Worm (Caenorhabditis elegans): Measurements from ENCODE around the gene srp-3.
A peak's percentile ranks its signal among the peaks of the same experiment; 100 is the strongest.

The srp-3 gene

ce11 chrV:1921321-1921720 is 12.7 kb downstream of the srp-3 start, which contains the start of gene gst-37:
Gene gst-37, plus strand, starts transcription at chrV:1921621.
- no peak for TF ChIP-seq fos-1 (tag; optimal IDR thresholded peaks at IDR 0.05)
- no peak for TF ChIP-seq ceh-82 (tag; optimal IDR thresholded peaks at IDR 0.05)
- no peak for TF ChIP-seq nhr-23 (tag; optimal IDR thresholded peaks at IDR 0.05)

- TF ChIP-seq eor-1 (tag; optimal IDR thresholded peaks at IDR 0.05): no peak
- TF ChIP-seq nfya-1 (tag; optimal IDR thresholded peaks at IDR 0.05; ENCODE audit: insufficient read depth): no peak
- no peak for TF ChIP-seq nhr-11 (tag; optimal IDR thresholded peaks at IDR 0.05)
- TF ChIP-seq nhr-28 (tag; optimal IDR thresholded peaks at IDR 0.05): no peak
- no peak for TF ChIP-seq unc-39 (tag; optimal IDR thresholded peaks at IDR 0.05)
Measured at ce11 chrV:1925487-1925886, 16.8 kb downstream of the srp-3 start, which contains the start of gene T06A1.1. Gene T06A1.1, minus strand, starts transcription at chrV:1925587.

ce11 chrV:1927015-1927414 is 18.4 kb downstream of the srp-3 start, which contains the start of gene T06A1.5:
Gene T06A1.5, plus strand, starts transcription at chrV:1927223.
- TF ChIP-seq pqm-1 (tag; optimal IDR thresholded peaks at IDR 0.05): peak; percentile 89
- peak; percentile 87 for TF ChIP-seq elt-2 (tag; optimal IDR thresholded peaks at IDR 0.05)
- TF ChIP-seq egl-27 (tag; optimal IDR thresholded peaks at IDR 0.05): no peak

ce11 chrV:1928473-1928872 is 19.8 kb downstream of the srp-3 start:
- TF ChIP-seq fos-1 (tag; optimal IDR thresholded peaks at IDR 0.05) (no peak), lsy-12 (tag; optimal IDR thresholded peaks at IDR 0.05) (no peak), jun-1 (tag; optimal IDR thresholded peaks at IDR 0.05) (no peak), egl-27 (tag; optimal IDR thresholded peaks at IDR 0.05) (no peak), lin-15B (tag; optimal IDR thresholded peaks at IDR 0.05) (no peak), nhr-43 (tag; optimal IDR thresholded peaks at IDR 0.05; ENCODE audit: poor library complexity, severe bottlenecking) (no peak), daf-12 (tag; optimal IDR thresholded peaks at IDR 0.05) (no peak), fkh-2 (tag; optimal IDR thresholded peaks at IDR 0.05) (no peak), hmg-11 (tag; optimal IDR thresholded peaks at IDR 0.05) (no peak), nhr-76 (tag; optimal IDR thresholded peaks at IDR 0.05) (no peak), ceh-16 (tag; optimal IDR thresholded peaks at IDR 0.05) (no peak), ceh-28 (tag; optimal IDR thresholded peaks at IDR 0.05) (no peak), elt-3 (tag; optimal IDR thresholded peaks at IDR 0.05) (no peak), ztf-4 (tag; optimal IDR thresholded peaks at IDR 0.05) (no peak), mml-1 (tag; optimal IDR thresholded peaks at IDR 0.05) (no peak)

ce11 chrV:1935494-1935893 is 26.9 kb downstream of the srp-3 start:
- TF ChIP-seq skn-1 (tag; optimal IDR thresholded peaks at IDR 0.05) (no peak), lin-39 (tag; optimal IDR thresholded peaks at IDR 0.05) (no peak), pqm-1 (tag; optimal IDR thresholded peaks at IDR 0.05) (no peak), nhr-77 (tag; optimal IDR thresholded peaks at IDR 0.05) (no peak), snpc-4 (tag; optimal IDR thresholded peaks at IDR 0.05) (no peak), nhr-76 (tag; optimal IDR thresholded peaks at IDR 0.05) (no peak), elt-1 (tag; optimal IDR thresholded peaks at IDR 0.05) (no peak), daf-12 (tag; optimal IDR thresholded peaks at IDR 0.05) (no peak), fos-1 (tag; optimal IDR thresholded peaks at IDR 0.05) (no peak), ztf-11 (tag; optimal IDR thresholded peaks at IDR 0.05) (no peak)

ce11 chrV:1937963-1938362 is 29.3 kb downstream of the srp-3 start, which contains the start of gene glb-25:
Gene glb-25, plus strand, starts transcription at chrV:1938263.
- no peak for TF ChIP-seq unc-62 (GFP tag; optimal IDR thresholded peaks at IDR 0.05)
- no peak for TF ChIP-seq lin-15B (tag; optimal IDR thresholded peaks at IDR 0.05)

All from whole organism, L3 larva.